Worm (Caenorhabditis elegans) whole organism, young adult: ENCODE data around the gene C02F5.13.
A peak's percentile ranks its signal among the peaks of the same experiment; 100 is the strongest.

Source experiments
- B0261.1 ChIP-seq: sonication (generic microtip); optimal IDR thresholded peaks from 2 replicates; lab custom pipeline; 2016; ENCODE audit warnings: mild to moderate bottlenecking, missing genetic modification characterization, moderate library complexity, missing compliant biosample characterization
- F22D6.2 ChIP-seq: sonication (generic microtip); optimal IDR thresholded peaks from 2 replicates; lab custom pipeline; 2016; ENCODE audit warnings: mild to moderate bottlenecking, missing genetic modification characterization, missing compliant biosample characterization
- F52B5.7 ChIP-seq: sonication (generic microtip); optimal IDR thresholded peaks from 2 replicates; lab custom pipeline; 2016; ENCODE audit warnings: mild to moderate bottlenecking, missing genetic modification characterization, missing compliant biosample characterization
- F55B11.4 ChIP-seq: sonication (generic microtip); optimal IDR thresholded peaks from 2 replicates; lab custom pipeline; 2016; ENCODE audit warnings: missing compliant biosample characterization, missing genetic modification characterization, borderline replicate concordance; ENCODE audit not compliant: insufficient read depth
- K12H6.12 ChIP-seq: fragments of 200-800 bp; sonication (Bioruptor generic); optimal IDR thresholded peaks from 2 replicates; lab custom pipeline; 2018; ENCODE audit warnings: mild to moderate bottlenecking, missing genetic modification characterization, missing compliant biosample characterization
- T07F8.4 ChIP-seq: sonication (generic microtip); optimal IDR thresholded peaks from 2 replicates; lab custom pipeline; 2016; ENCODE audit warnings: mild to moderate bottlenecking, missing genetic modification characterization, moderate library complexity, missing compliant biosample characterization
- Y53G8AR.9 ChIP-seq: fragments of 200-800 bp; sonication (Bioruptor generic); conservative IDR thresholded peaks from 2 replicates; pipeline ENCODE4 v1.3.6; 2022; ENCODE audit warnings: missing genetic modification reagents, missing genetic modification characterization, missing compliant biosample characterization
- Y56A3A.18 ChIP-seq: fragments of 200-800 bp; sonication (Bioruptor generic); IDR thresholded peaks from 2 replicates; pipeline ENCODE4 v1.3.6; 2022; ENCODE audit warnings: missing genetic modification reagents, missing genetic modification characterization, missing compliant biosample characterization
- Y79H2A.3 ChIP-seq: fragments of 200-800 bp; sonication (Bioruptor generic); conservative IDR thresholded peaks from 2 replicates; pipeline ENCODE4 v1.3.6; 2022; ENCODE audit warnings: missing genetic modification reagents, missing genetic modification characterization, missing compliant biosample characterization
- Y95B8A.8 ChIP-seq: fragments of 200-800 bp; sonication (Bioruptor generic); IDR thresholded peaks from 2 replicates; pipeline ENCODE4 v1.3.6; 2022; ENCODE audit warnings: missing genetic modification reagents, missing genetic modification characterization, missing compliant biosample characterization
- ama-1 ChIP-seq, 3 experiments: fragments of 150-350 bp in 1 of 3; sonication (generic microtip) in 2 of 3; optimal IDR thresholded peaks; 2 replicates each; lab custom pipeline; 2014 to 2018; ENCODE audit warnings: missing biosample characterization in 2 of 3, missing genetic modification characterization in 2 of 3, missing genetic modification reagents in 2 of 3
- attf-6 ChIP-seq: fragments of 200-800 bp; sonication (Bioruptor generic); IDR thresholded peaks from 2 replicates; pipeline ENCODE4 v1.3.6; 2022; ENCODE audit warnings: missing genetic modification reagents, missing genetic modification characterization, missing compliant biosample characterization
- bed-1 ChIP-seq: fragments of 200-800 bp; sonication (Bioruptor generic); IDR thresholded peaks from 2 replicates; pipeline ENCODE4 v1.3.6; 2022; ENCODE audit warnings: missing genetic modification reagents, missing genetic modification characterization, missing compliant biosample characterization
- bed-2 ChIP-seq: fragments of 200-800 bp; sonication (Bioruptor generic); IDR thresholded peaks from 2 replicates; pipeline ENCODE4 v1.3.6; 2022; ENCODE audit warnings: missing genetic modification reagents, missing genetic modification characterization, missing compliant biosample characterization
- cebp-2 ChIP-seq: fragments of 200-800 bp; sonication (Bioruptor generic); IDR thresholded peaks from 2 replicates; pipeline ENCODE4 v1.3.6; 2022; ENCODE audit warnings: missing genetic modification characterization, missing compliant biosample characterization
- ceh-40 ChIP-seq: fragments of 200-800 bp; sonication (Bioruptor generic); IDR thresholded peaks from 2 replicates; pipeline ENCODE4 v1.3.6; 2022; ENCODE audit warnings: missing genetic modification characterization, missing compliant biosample characterization
- die-1 ChIP-seq: sonication (generic microtip); optimal IDR thresholded peaks from 2 replicates; lab custom pipeline; 2016; ENCODE audit warnings: missing genotype, mild to moderate bottlenecking, missing genetic modification characterization, missing compliant biosample characterization
- ets-4 ChIP-seq: fragments of 200-800 bp; sonication (Bioruptor generic); optimal IDR thresholded peaks from 2 replicates; lab custom pipeline; 2018; ENCODE audit warnings: mild to moderate bottlenecking, missing genetic modification characterization, missing compliant biosample characterization
- gei-17 ChIP-seq: fragments of 200-800 bp; sonication (Bioruptor generic); optimal IDR thresholded peaks from 2 replicates; lab custom pipeline; 2018; ENCODE audit warnings: mild to moderate bottlenecking, missing genetic modification characterization, missing compliant biosample characterization
- him-1 ChIP-seq: sonication (generic microtip); optimal IDR thresholded peaks from 2 replicates; lab custom pipeline; 2016; ENCODE audit warnings: missing genotype, missing genetic modification reagents, missing genetic modification characterization, missing compliant biosample characterization
- hlh-26 ChIP-seq: fragments of 200-800 bp; sonication (Bioruptor generic); conservative IDR thresholded peaks from 2 replicates; pipeline ENCODE4 v1.3.6; 2022; ENCODE audit warnings: missing genetic modification reagents, missing genetic modification characterization, missing compliant biosample characterization
- hmg-1.2 ChIP-seq: fragments of 200-800 bp; sonication (Bioruptor generic); IDR thresholded peaks from 2 replicates; pipeline ENCODE4 v1.3.6; 2022; ENCODE audit warnings: missing genetic modification reagents, missing genetic modification characterization, missing compliant biosample characterization
- hmg-20 ChIP-seq: fragments of 200-800 bp; sonication (Bioruptor generic); IDR thresholded peaks from 2 replicates; pipeline ENCODE4 v1.3.6; 2022; ENCODE audit warnings: missing genetic modification reagents, missing genetic modification characterization, missing compliant biosample characterization
- lag-1 ChIP-seq: fragments of 200-800 bp; sonication (Bioruptor generic); IDR thresholded peaks from 2 replicates; pipeline ENCODE4 v1.3.6; 2022; ENCODE audit warnings: missing genetic modification reagents, missing genetic modification characterization, missing compliant biosample characterization
- lin-26 ChIP-seq: fragments of 200-800 bp; sonication (Bioruptor generic); IDR thresholded peaks from 2 replicates; pipeline ENCODE4 v1.3.6; 2022; ENCODE audit warnings: missing genetic modification reagents, missing genetic modification characterization, missing compliant biosample characterization
- madf-10 ChIP-seq: sonication (generic microtip); optimal IDR thresholded peaks from 2 replicates; lab custom pipeline; 2016; ENCODE audit warnings: mild to moderate bottlenecking, missing genetic modification characterization, missing compliant biosample characterization
- madf-3 ChIP-seq: fragments of 200-800 bp; sonication (Bioruptor generic); IDR thresholded peaks from 2 replicates; pipeline ENCODE4 v1.3.6; 2022; ENCODE audit warnings: missing genetic modification reagents, missing genetic modification characterization, missing compliant biosample characterization
- madf-8 ChIP-seq: fragments of 200-800 bp; sonication (Bioruptor generic); conservative IDR thresholded peaks from 2 replicates; pipeline ENCODE4 v1.3.6; 2022; ENCODE audit warnings: missing genetic modification reagents, missing genetic modification characterization, missing compliant biosample characterization
- rec-8 ChIP-seq, 2 experiments: sonication (generic microtip); optimal IDR thresholded peaks; 2 replicates each; lab custom pipeline; 2016; ENCODE audit warnings: mild to moderate bottlenecking in 2 of 2, missing genetic modification characterization in 2 of 2, missing genetic modification reagents in 2 of 2, missing genotype in 2 of 2, missing biosample characterization in 1 of 2, missing compliant biosample characterization in 1 of 2, moderate library complexity in 1 of 2
- tbx-9 ChIP-seq: sonication (generic microtip); optimal IDR thresholded peaks from 2 replicates; lab custom pipeline; 2016; ENCODE audit warnings: borderline replicate concordance, missing genetic modification characterization, inconsistent platforms, missing compliant biosample characterization
- tlf-1 ChIP-seq: fragments of 200-800 bp; sonication (Bioruptor generic); optimal IDR thresholded peaks from 2 replicates; lab custom pipeline; 2018; ENCODE audit warnings: mild to moderate bottlenecking, missing genetic modification characterization, missing compliant biosample characterization
- unc-62 ChIP-seq: fragments of 150-350 bp; optimal IDR thresholded peaks from 2 replicates; lab custom pipeline; 2014; ENCODE audit warnings: missing biosample characterization, missing genetic modification reagents, missing genetic modification characterization
- xnd-1 ChIP-seq: sonication (generic microtip); optimal IDR thresholded peaks from 2 replicates; lab custom pipeline; 2016; ENCODE audit warnings: missing genotype, missing genetic modification reagents, missing genetic modification characterization, missing compliant biosample characterization

Gene C02F5.13

ce11 chrIII:8201760-8202159 lies 45.4 kb upstream of the C02F5.13 start:
- TF ChIP-seq hmg-20 (GFP tag; lab: Robert Waterston, UW) (no peak), ceh-40 (GFP tag; lab: Robert Waterston, UW) (no peak), ets-4 (GFP tag; lab: Kevin White, UChicago) (no peak), K12H6.12 (tag; lab: Kevin White, UChicago) (peak; percentile 65)
- TF ChIP-seq, all 124 proteins: peak for 1

- no peak for TF ChIP-seq hmg-1.2 (GFP tag; lab: Robert Waterston, UW)
- no peak for TF ChIP-seq him-1 (tag; lab: Kevin White, UChicago)
- TF ChIP-seq F22D6.2 (tag; lab: Kevin White, UChicago) = no peak
- no peak for TF ChIP-seq lag-1 (GFP tag; lab: Robert Waterston, UW)
- TF ChIP-seq madf-8 (GFP tag; lab: Robert Waterston, UW) = no peak
- no peak for TF ChIP-seq hlh-26 (GFP tag; lab: Robert Waterston, UW)
- TF ChIP-seq tbx-9 (tag; lab: Kevin White, UChicago) = no peak
- TF ChIP-seq Y56A3A.18 (GFP tag; lab: Robert Waterston, UW) = no peak
- TF ChIP-seq Y79H2A.3 (GFP tag; lab: Robert Waterston, UW) = no peak
- no peak for TF ChIP-seq rec-8 (tag; optimal IDR thresholded peaks at IDR 0.05; lab: Kevin White, UChicago)
- no peak for TF ChIP-seq Y53G8AR.9
- TF ChIP-seq, all 124 proteins: peak for 0
Observed at ce11 chrIII:8202754-8203153, 44.4 kb upstream of the C02F5.13 start, which contains the start of gene snb-5. Gene snb-5 (plus strand): TSS chrIII:8203054.

- TF ChIP-seq xnd-1 (tag; lab: Kevin White, UChicago) (no peak), cebp-2 (GFP tag; lab: Robert Waterston, UW) (no peak), unc-62 (GFP tag; lab: Kevin White, UChicago) (no peak), Y53G8AR.9 (no peak), bed-1 (no peak), bed-2 (GFP tag; lab: Robert Waterston, UW) (no peak), hlh-26 (GFP tag; lab: Robert Waterston, UW) (no peak), F55B11.4 (no peak), attf-6 (no peak), ama-1 (optimal IDR thresholded peaks at IDR 0.05; lab: Kevin White, UChicago) (no peak), ama-1 (GFP tag; optimal IDR thresholded peaks at IDR 0.05; lab: Kevin White, UChicago) (no peak), lin-26 (GFP tag; lab: Robert Waterston, UW) (no peak)
Observed at ce11 chrIII:8209775-8210174, 37.4 kb upstream of the C02F5.13 start, which contains the start of gene C30A5.10. Gene C30A5.10 (minus strand): TSS chrIII:8209875.

- TF ChIP-seq die-1 (tag; lab: Kevin White, UChicago) = no peak
Observed at ce11 chrIII:8211562-8211961, 35.6 kb upstream of the C02F5.13 start.

- no peak for TF ChIP-seq tlf-1 (GFP tag; lab: Kevin White, UChicago)
- TF ChIP-seq T07F8.4 = no peak
- no peak for TF ChIP-seq madf-10 (tag; lab: Kevin White, UChicago)
- TF ChIP-seq F52B5.7 = no peak
- no peak for TF ChIP-seq madf-3 (GFP tag; lab: Robert Waterston, UW)
- TF ChIP-seq B0261.1 (tag; lab: Kevin White, UChicago) = no peak
- no peak for TF ChIP-seq gei-17 (GFP tag; lab: Kevin White, UChicago)
- TF ChIP-seq K12H6.12 (tag; lab: Kevin White, UChicago) = no peak
- no peak for TF ChIP-seq Y95B8A.8 (GFP tag; lab: Robert Waterston, UW)
- TF ChIP-seq, all 124 proteins: peak for 0
Observed at ce11 chrIII:8216224-8216623, 30.9 kb upstream of the C02F5.13 start, which contains the start of gene unc-86. Gene unc-86 (minus strand): TSS chrIII:8216336.
